Worm (Caenorhabditis elegans): ENCODE results near the gene str-20.

ce11 chrV:724470-724890 lies 31.8 kb upstream of the str-20 start:
- TF ChIP-seq W03F9.2 (tag; optimal IDR thresholded peaks at IDR 0.05), result no peak
- TF ChIP-seq dao-5 (tag; optimal IDR thresholded peaks at IDR 0.05), result no peak

Measured in whole organism, L4/young adult.